Worm (Caenorhabditis elegans) whole organism, L4 larva: ENCODE data around the gene C05D12.3.

ENCODE experiments used
- daf-12 ChIP-seq: fragments of 150-350 bp; optimal IDR thresholded peaks from 2 replicates; lab custom pipeline; 2014; ENCODE audit warnings: missing biosample characterization, missing genetic modification reagents, missing genetic modification characterization
- fkh-10 ChIP-seq: fragments of 150-350 bp; optimal IDR thresholded peaks from 2 replicates; lab custom pipeline; 2014; ENCODE audit warnings: missing biosample characterization, missing genetic modification reagents, missing genetic modification characterization
- pqm-1 ChIP-seq: sonication (generic microtip); optimal IDR thresholded peaks from 2 replicates; lab custom pipeline; 2017; ENCODE audit warnings: missing biosample characterization, missing genetic modification characterization

ce11 chrII:11455140-11455539 lies 30.1 kb downstream of the C05D12.3 start:
- TF ChIP-seq fkh-10 (GFP tag; lab: Kevin White, UChicago) (no peak), pqm-1 (tag; lab: Kevin White, UChicago) (no peak), daf-12 (tag; lab: Kevin White, UChicago) (no peak)
